Fruit fly (Drosophila melanogaster) whole organism, embryonic: ENCODE data around the gene CG6607.

Experiments used
- Asciz ChIP-seq: fragments of 200-800 bp; sonication (Bioruptor generic); optimal IDR thresholded peaks from 2 replicates; lab custom pipeline; 2017; ENCODE audit warnings: missing biosample characterization, mild to moderate bottlenecking, missing genetic modification characterization, missing genetic modification reagents
- Atf6 ChIP-seq: fragments of 200-800 bp; sonication (Bioruptor generic); IDR thresholded peaks from 2 replicates; pipeline ENCODE4 v1.3.6; 2022; ENCODE audit warnings: missing biosample characterization, missing genetic modification characterization
- Bteb2 ChIP-seq: fragments of 200-800 bp; sonication (Bioruptor generic); optimal IDR thresholded peaks from 2 replicates; lab custom pipeline; 2016; ENCODE audit warnings: missing biosample characterization, missing genetic modification characterization
- CG11696 ChIP-seq: fragments of 200-800 bp; sonication (Bioruptor generic); IDR thresholded peaks from 2 replicates; pipeline ENCODE4 v1.3.6; 2022; ENCODE audit warnings: missing biosample characterization, missing genetic modification characterization
- CG12391 ChIP-seq: fragments of 200-800 bp; sonication (Bioruptor generic); optimal IDR thresholded peaks from 3 replicates; lab custom pipeline; 2018; ENCODE audit warnings: missing biosample characterization, mild to moderate bottlenecking, missing genetic modification characterization, moderate library complexity
- CG13894 ChIP-seq: fragments of 200-800 bp; sonication (Bioruptor generic); optimal IDR thresholded peaks from 3 replicates; lab custom pipeline; 2018; ENCODE audit warnings: missing biosample characterization, mild to moderate bottlenecking, missing genetic modification characterization, moderate library complexity
- CG15269 ChIP-seq: fragments of 200-800 bp; sonication (Bioruptor generic); optimal IDR thresholded peaks from 2 replicates; lab custom pipeline; 2018; ENCODE audit warnings: missing biosample characterization, mild to moderate bottlenecking, missing genetic modification characterization, moderate library complexity
- CG15514 ChIP-seq: fragments of 200-800 bp; sonication (Bioruptor generic); optimal IDR thresholded peaks from 3 replicates; lab custom pipeline; 2017; ENCODE audit warnings: missing biosample characterization, missing genetic modification characterization, mild to moderate bottlenecking, moderate library complexity, missing genetic modification reagents
- CG15696 ChIP-seq: fragments of 200-800 bp; sonication (Bioruptor generic); optimal IDR thresholded peaks from 2 replicates; lab custom pipeline; 2019; ENCODE audit warnings: missing biosample characterization, mild to moderate bottlenecking, missing genetic modification characterization, moderate library complexity
- CG17359 ChIP-seq: fragments of 200-800 bp; sonication (Bioruptor generic); optimal IDR thresholded peaks from 3 replicates; lab custom pipeline; 2018; ENCODE audit warnings: missing biosample characterization, mild to moderate bottlenecking, missing genetic modification characterization, moderate library complexity
- CG2120 ChIP-seq: fragments of 200-800 bp; sonication (Bioruptor generic); optimal IDR thresholded peaks from 3 replicates; lab custom pipeline; 2016; ENCODE audit warnings: missing biosample characterization, missing genetic modification characterization
- CG2202 ChIP-seq: fragments of 200-800 bp; sonication (Bioruptor generic); optimal IDR thresholded peaks from 2 replicates; lab custom pipeline; 2018; ENCODE audit warnings: missing biosample characterization, mild to moderate bottlenecking, missing genetic modification characterization
- CG2678 ChIP-seq: fragments of 200-800 bp; sonication (Bioruptor generic); optimal IDR thresholded peaks from 3 replicates; lab custom pipeline; 2019; ENCODE audit warnings: missing biosample characterization, mild to moderate bottlenecking, missing genetic modification characterization, moderate library complexity
- CG2712 ChIP-seq: fragments of 200-800 bp; optimal IDR thresholded peaks from 3 replicates; lab custom pipeline; 2019; ENCODE audit warnings: missing biosample characterization, mild to moderate bottlenecking, missing genetic modification characterization, moderate library complexity
- CG30020 ChIP-seq: fragments of 200-800 bp; optimal IDR thresholded peaks from 2 replicates; lab custom pipeline; 2019; ENCODE audit warnings: missing biosample characterization, mild to moderate bottlenecking, missing genetic modification characterization, moderate library complexity
- CG34422 ChIP-seq: fragments of 200-800 bp; sonication (Bioruptor generic); IDR thresholded peaks from 3 replicates; pipeline ENCODE4 v1.3.6; 2022; ENCODE audit warnings: missing biosample characterization, missing genetic modification characterization
- CG6813 ChIP-seq: fragments of 200-800 bp; sonication (Bioruptor generic); optimal IDR thresholded peaks from 2 replicates; lab custom pipeline; 2017; ENCODE audit warnings: missing biosample characterization, missing genetic modification characterization, mild to moderate bottlenecking, moderate library complexity, missing genetic modification reagents
- CG8388 ChIP-seq: fragments of 200-800 bp; sonication (Bioruptor generic); optimal IDR thresholded peaks from 2 replicates; lab custom pipeline; 2019; ENCODE audit warnings: missing biosample characterization, mild to moderate bottlenecking, missing genetic modification characterization, moderate library complexity
- CG9437 ChIP-seq: fragments of 200-800 bp; sonication (Bioruptor generic); optimal IDR thresholded peaks from 2 replicates; lab custom pipeline; 2018; ENCODE audit warnings: missing biosample characterization, mild to moderate bottlenecking, missing genetic modification characterization
- Chrac-16 ChIP-seq: fragments of 200-800 bp; sonication (Bioruptor generic); optimal IDR thresholded peaks from 3 replicates; lab custom pipeline; 2016; ENCODE audit warnings: missing biosample characterization, missing genetic modification characterization
- Dbx ChIP-seq: fragments of 200-800 bp; sonication (Bioruptor generic); IDR thresholded peaks from 3 replicates; pipeline ENCODE4 v1.3.6; 2022; ENCODE audit warnings: missing biosample characterization, missing genetic modification characterization
- Dref ChIP-seq: fragments of 200-800 bp; sonication (Bioruptor generic); IDR thresholded peaks from 2 replicates; pipeline ENCODE4 v1.3.6; 2022; ENCODE audit warnings: missing biosample characterization, missing genetic modification characterization
- Fer2 ChIP-seq: fragments of 200-800 bp; sonication (Bioruptor generic); optimal IDR thresholded peaks from 2 replicates; lab custom pipeline; 2018; ENCODE audit warnings: missing biosample characterization, mild to moderate bottlenecking, missing genetic modification characterization, moderate library complexity
- HHEX ChIP-seq: fragments of 200-800 bp; sonication (Bioruptor generic); optimal IDR thresholded peaks from 3 replicates; lab custom pipeline; 2017; ENCODE audit warnings: missing biosample characterization, mild to moderate bottlenecking, missing genetic modification characterization, missing genetic modification reagents
- Hmr ChIP-seq: fragments of 200-800 bp; sonication (Bioruptor generic); optimal IDR thresholded peaks from 3 replicates; lab custom pipeline; 2017; ENCODE audit warnings: mild to moderate bottlenecking, missing biosample characterization, missing genetic modification reagents, missing genetic modification characterization
- Lhr ChIP-seq: fragments of 200-800 bp; sonication (Bioruptor generic); optimal IDR thresholded peaks from 3 replicates; lab custom pipeline; 2017; ENCODE audit warnings: mild to moderate bottlenecking, missing biosample characterization, missing genetic modification reagents, missing genetic modification characterization
- Nf-YB ChIP-seq: fragments of 200-800 bp; sonication (Bioruptor generic); optimal IDR thresholded peaks from 3 replicates; lab custom pipeline; 2019; ENCODE audit warnings: missing biosample characterization, mild to moderate bottlenecking, missing genetic modification characterization, moderate library complexity
- Ptx1 ChIP-seq: fragments of 200-800 bp; sonication (Bioruptor generic); IDR thresholded peaks from 2 replicates; pipeline ENCODE4 v1.3.6; 2022; ENCODE audit warnings: missing biosample characterization, missing genetic modification characterization
- Side ChIP-seq: fragments of 200-800 bp; sonication (Bioruptor generic); optimal IDR thresholded peaks from 2 replicates; lab custom pipeline; 2016; ENCODE audit warnings: missing biosample characterization, missing genetic modification characterization
- Xbp1 ChIP-seq: fragments of 200-800 bp; sonication (Bioruptor generic); optimal IDR thresholded peaks from 3 replicates; lab custom pipeline; 2016; ENCODE audit warnings: missing biosample characterization, mild to moderate bottlenecking, missing genetic modification characterization
- az2 ChIP-seq: fragments of 200-800 bp; sonication (Bioruptor generic); optimal IDR thresholded peaks from 3 replicates; lab custom pipeline; 2016; ENCODE audit warnings: missing biosample characterization, missing genetic modification characterization
- bcd ChIP-seq: fragments of 200-800 bp; sonication (Bioruptor generic); optimal IDR thresholded peaks from 2 replicates; lab custom pipeline; 2017; ENCODE audit warnings: missing biosample characterization, mild to moderate bottlenecking, missing genetic modification characterization
- bsh ChIP-seq, 2 experiments: fragments of 200-800 bp; sonication (Bioruptor generic); optimal IDR thresholded peaks; 2 replicates each; lab custom pipeline; 2017 to 2018; ENCODE audit warnings: mild to moderate bottlenecking in 2 of 2, missing biosample characterization in 2 of 2, missing genetic modification characterization in 2 of 2, moderate library complexity in 1 of 2
- btn ChIP-seq: fragments of 200-800 bp; sonication (Bioruptor generic); optimal IDR thresholded peaks from 2 replicates; lab custom pipeline; 2016; ENCODE audit warnings: missing biosample characterization, missing genetic modification characterization
- dati ChIP-seq: fragments of 200-800 bp; sonication (Bioruptor generic); IDR thresholded peaks from 2 replicates; pipeline ENCODE4 v1.3.6; 2022; ENCODE audit warnings: missing biosample characterization, missing genetic modification characterization
- dmrt99B ChIP-seq: fragments of 200-800 bp; sonication (Bioruptor generic); optimal IDR thresholded peaks from 2 replicates; lab custom pipeline; 2018; ENCODE audit warnings: missing biosample characterization, mild to moderate bottlenecking, missing genetic modification characterization, moderate library complexity
- fu2 ChIP-seq: fragments of 200-800 bp; sonication (Bioruptor generic); optimal IDR thresholded peaks from 2 replicates; lab custom pipeline; 2016; ENCODE audit warnings: missing biosample characterization, missing genetic modification characterization
- gcm ChIP-seq: fragments of 200-800 bp; sonication (Bioruptor generic); optimal IDR thresholded peaks from 2 replicates; lab custom pipeline; 2019; ENCODE audit warnings: missing biosample characterization, mild to moderate bottlenecking, missing genetic modification characterization, moderate library complexity
- grau ChIP-seq: fragments of 200-800 bp; optimal IDR thresholded peaks from 3 replicates; lab custom pipeline; 2019; ENCODE audit warnings: missing biosample characterization, mild to moderate bottlenecking, missing genetic modification characterization, moderate library complexity
- jigr1 ChIP-seq: fragments of 200-800 bp; sonication (Bioruptor generic); IDR thresholded peaks from 3 replicates; pipeline ENCODE4 v1.3.6; 2022; ENCODE audit warnings: missing biosample characterization, missing genetic modification characterization
- jing ChIP-seq: fragments of 200-800 bp; sonication (Bioruptor generic); optimal IDR thresholded peaks from 2 replicates; lab custom pipeline; 2018; ENCODE audit warnings: missing biosample characterization, mild to moderate bottlenecking, missing genetic modification characterization
- klu ChIP-seq: fragments of 200-800 bp; sonication (Bioruptor generic); IDR thresholded peaks from 2 replicates; pipeline ENCODE4 v1.3.6; 2022; ENCODE audit warnings: missing biosample characterization, missing genetic modification characterization
- odd ChIP-seq: fragments of 200-800 bp; sonication (Bioruptor generic); optimal IDR thresholded peaks from 2 replicates; lab custom pipeline; 2017; ENCODE audit warnings: missing biosample characterization, mild to moderate bottlenecking, missing genetic modification characterization
- org-1 ChIP-seq: fragments of 200-800 bp; sonication (Bioruptor generic); optimal IDR thresholded peaks from 2 replicates; lab custom pipeline; 2017; ENCODE audit warnings: missing biosample characterization, missing genetic modification characterization
- prd ChIP-seq, 3 experiments: fragments of >200 bp in 2 of 3; fragments of 200-800 bp in 1 of 3; sonication (Bioruptor generic) in 1 of 3; optimal IDR thresholded peaks in 2 of 3; IDR thresholded peaks in 1 of 3; 2 replicates in 2 of 3; 3 replicates in 1 of 3; pipeline versions ENCODE4 v1.3.6 to Lab custom; 2017 to 2022; ENCODE audit warnings: missing biosample characterization in 1 of 3, missing genetic modification characterization in 1 of 3
- ranshi ChIP-seq: fragments of 200-800 bp; sonication (Bioruptor generic); IDR thresholded peaks from 2 replicates; pipeline ENCODE4 v1.3.6; 2022; ENCODE audit warnings: missing biosample characterization, missing genetic modification characterization
- sd ChIP-seq: fragments of 200-800 bp; sonication (Bioruptor generic); optimal IDR thresholded peaks from 3 replicates; lab custom pipeline; 2018; ENCODE audit warnings: missing biosample characterization, mild to moderate bottlenecking, missing genetic modification characterization, moderate library complexity
- stc ChIP-seq: fragments of 200-800 bp; sonication (Bioruptor generic); IDR thresholded peaks from 2 replicates; pipeline ENCODE4 v1.3.6; 2022; ENCODE audit warnings: missing biosample characterization, missing genetic modification characterization
- usp ChIP-seq: fragments of >200 bp; optimal IDR thresholded peaks from 2 replicates; lab custom pipeline; 2017; ENCODE audit warnings: missing biosample characterization, missing genetic modification characterization

The CG6607 gene

dm6 chr3R:24574123-24574522 lies 46.3 kb downstream of the CG6607 start (continued):
- TF ChIP-seq CG12391, result peak; percentile 70
- TF ChIP-seq fu2, result peak; percentile 24
- peak; percentile 41; the same call in 1 of the 2 replicates for TF ChIP-seq stc
- peak; percentile 75 for TF ChIP-seq CG2120
- TF ChIP-seq ranshi (GFP tag; lab: Robert Waterston, UW), result no peak
- TF ChIP-seq CG34422 (GFP tag; lab: Robert Waterston, UW), result no peak
- TF ChIP-seq CG15514 (GFP tag; lab: Kevin White, UChicago), result peak; percentile 34
- TF ChIP-seq sd (tag; lab: Kevin White, UChicago), result peak; percentile 48
- TF ChIP-seq prd (optimal IDR thresholded peaks at IDR 0.05; lab: Kevin White, UChicago), result no peak
- TF ChIP-seq prd (GFP tag; IDR thresholded peaks at IDR 0.05; lab: Robert Waterston, UW), result peak; percentile 36; the same call in 1 of the 3 replicates
- peak; percentile 10 for TF ChIP-seq Bteb2 (GFP tag; lab: Kevin White, UChicago)
- TF ChIP-seq CG9437 (GFP tag; lab: Kevin White, UChicago), result peak; percentile 40
- TF ChIP-seq CG17359 (tag; lab: Kevin White, UChicago), result peak; percentile 53
- peak; percentile 16 for TF ChIP-seq CG8388 (GFP tag; lab: Kevin White, UChicago)
- TF ChIP-seq bcd (GFP tag; lab: Kevin White, UChicago), result peak; percentile 53
- no peak for TF ChIP-seq jigr1 (GFP tag; lab: Robert Waterston, UW)
- peak; percentile 64 for TF ChIP-seq dmrt99B (tag; lab: Kevin White, UChicago)
- peak; percentile 57 for TF ChIP-seq CG6813 (GFP tag; lab: Kevin White, UChicago)
- TF ChIP-seq Nf-YB (GFP tag; lab: Kevin White, UChicago), result peak; percentile 34
- peak; percentile 20 for TF ChIP-seq az2 (GFP tag; lab: Kevin White, UChicago)
- peak; percentile 2 for TF ChIP-seq odd (GFP tag; lab: Kevin White, UChicago)
- no peak for TF ChIP-seq jing
- no peak for TF ChIP-seq usp
- TF ChIP-seq bsh (GFP tag; optimal IDR thresholded peaks at IDR 0.05; lab: Kevin White, UChicago), result peak in 1 of 2 experiments; percentile 17
- 0 out of 2 replicates have a peak, but pooled peaks have one; percentile 20 for TF ChIP-seq klu (GFP tag; lab: Robert Waterston, UW)
- TF ChIP-seq Asciz, result peak; percentile 2
- TF ChIP-seq Ptx1 (GFP tag; lab: Robert Waterston, UW), result peak; percentile 40; the same call in 1 of the 2 replicates
- no peak for TF ChIP-seq btn (GFP tag; lab: Kevin White, UChicago)
- peak; percentile 3 for TF ChIP-seq CG15696
- TF ChIP-seq grau (tag; lab: Kevin White, UChicago), result peak; percentile 81
- TF ChIP-seq Atf6 (GFP tag; lab: Robert Waterston, UW), result peak; percentile 69
- TF ChIP-seq CG30020 (tag; lab: Kevin White, UChicago), result no peak
- TF ChIP-seq Lhr (GFP tag; lab: Kevin White, UChicago), result no peak
- peak; percentile 59; the same call in 2 of the 3 replicates for TF ChIP-seq Dbx
- TF ChIP-seq CG13894, result peak; percentile 76
- peak; percentile 4 for TF ChIP-seq Chrac-16 (GFP tag; lab: Kevin White, UChicago)
- TF ChIP-seq HHEX (GFP tag; lab: Kevin White, UChicago), result peak; percentile 39
- peak; percentile 47 for TF ChIP-seq Fer2 (tag; lab: Kevin White, UChicago)
- TF ChIP-seq CG2202 (tag; lab: Kevin White, UChicago), result no peak
- peak; percentile 3 for TF ChIP-seq Xbp1 (GFP tag; lab: Kevin White, UChicago)
- TF ChIP-seq Hmr (GFP tag; lab: Kevin White, UChicago), result peak; percentile 85
- no peak for TF ChIP-seq Dref
- TF ChIP-seq dati (GFP tag; lab: Robert Waterston, UW), result no peak
- peak; percentile 27 for TF ChIP-seq gcm (GFP tag; lab: Kevin White, UChicago)
- peak; percentile 89 for TF ChIP-seq CG2678 (tag; lab: Kevin White, UChicago)
- TF ChIP-seq Side (GFP tag; lab: Kevin White, UChicago), result no peak
- TF ChIP-seq CG15269 (tag; lab: Kevin White, UChicago), result peak; percentile 73
- TF ChIP-seq CG11696, result peak; percentile 76
- TF ChIP-seq CG2712 (tag; lab: Kevin White, UChicago), result peak; percentile 63
- peak; percentile 67 for TF ChIP-seq org-1 (GFP tag; lab: Kevin White, UChicago)
